Fruit fly (Drosophila melanogaster): ENCODE measurements around the gene disco-r.

The disco-r gene

dm6 chrX:16104738-16105426, 43.9 kb downstream of the disco-r start, which contains the start of the genes CG42353 and CG42354 (continued):
- TF ChIP-seq CG12659 (GFP tag; optimal IDR thresholded peaks at IDR 0.05), result peak; percentile 96
- TF ChIP-seq CG2199 (GFP tag; IDR thresholded peaks at IDR 0.05), result peak; percentile 84; the same call in 2 of the 3 replicates
- peak; percentile 89 for TF ChIP-seq CG3407 (GFP tag; optimal IDR thresholded peaks at IDR 0.05)
- peak; percentile 81 for TF ChIP-seq CG8290 (GFP tag; optimal IDR thresholded peaks at IDR 0.05)
- TF ChIP-seq CG8290 (tag; optimal IDR thresholded peaks at IDR 0.05), result peak; percentile 78 to 88
- TF ChIP-seq Trl (optimal IDR thresholded peaks at IDR 0.05), result no peak
- TF ChIP-seq Trl (GFP tag; optimal IDR thresholded peaks at IDR 0.05), result peak; percentile 46
- peak; percentile 94 for TF ChIP-seq CG10654 (GFP tag; optimal IDR thresholded peaks at IDR 0.05)
- TF ChIP-seq CG9609 (GFP tag; optimal IDR thresholded peaks at IDR 0.05), result peak; percentile 96
- peak; percentile 92 for TF ChIP-seq H15 (GFP tag; IDR thresholded peaks at IDR 0.05)
- TF ChIP-seq CG43689 (GFP tag; IDR thresholded peaks at IDR 0.05), result peak; percentile 71
- TF ChIP-seq Six4 (GFP tag; optimal IDR thresholded peaks at IDR 0.05), result peak; percentile 93
- TF ChIP-seq CG1233 (GFP tag; optimal IDR thresholded peaks at IDR 0.05), result peak; percentile 93
- peak; percentile 81 for TF ChIP-seq psq (GFP tag; optimal IDR thresholded peaks at IDR 0.05)
- peak; percentile 92 for TF ChIP-seq CG10366 (GFP tag; IDR thresholded peaks at IDR 0.05)
- peak; percentile 97 for TF ChIP-seq CG16815 (GFP tag; optimal IDR thresholded peaks at IDR 0.05)
- TF ChIP-seq twi (tag; optimal IDR thresholded peaks at IDR 0.05), result peak; percentile 94
- peak; percentile 92 for TF ChIP-seq CG17568 (GFP tag; optimal IDR thresholded peaks at IDR 0.05)
- peak; percentile 77 for TF ChIP-seq CG17612 (GFP tag; IDR thresholded peaks at IDR 0.05)
- peak; percentile 96 for TF ChIP-seq CG34422 (GFP tag; IDR thresholded peaks at IDR 0.05)
- peak; percentile 69 for TF ChIP-seq CG7928 (GFP tag; optimal IDR thresholded peaks at IDR 0.05)
- peak; percentile 93 for TF ChIP-seq CG12744 (GFP tag; optimal IDR thresholded peaks at IDR 0.05)
- TF ChIP-seq tup (GFP tag; optimal IDR thresholded peaks at IDR 0.05), result peak; percentile 92
- TF ChIP-seq CG7271 (tag; optimal IDR thresholded peaks at IDR 0.05), result peak; percentile 80
- TF ChIP-seq Pdp1 (GFP tag; optimal IDR thresholded peaks at IDR 0.05), result peak; percentile 54 to 77
- peak; percentile 98 for TF ChIP-seq CG12391 (tag; optimal IDR thresholded peaks at IDR 0.05)
- peak; percentile 95 for TF ChIP-seq Max (GFP tag; optimal IDR thresholded peaks at IDR 0.05)
- peak; percentile 70 to 95 for TF ChIP-seq eve (GFP tag; optimal IDR thresholded peaks at IDR 0.05)
- TF ChIP-seq chinmo (GFP tag; IDR thresholded peaks at IDR 0.05; ENCODE audit: partially characterized antibody), result peak; percentile 81; the same call in 2 of the 4 replicates
- TF ChIP-seq Doc3 (GFP tag; IDR thresholded peaks at IDR 0.05; ENCODE audit: partially characterized antibody), result no peak
- peak; percentile 95 for TF ChIP-seq CG15601 (tag; optimal IDR thresholded peaks at IDR 0.05)
- peak; percentile 65 for TF ChIP-seq Dip2 (GFP tag; IDR thresholded peaks at IDR 0.05)
- TF ChIP-seq CG2120 (GFP tag; optimal IDR thresholded peaks at IDR 0.05), result peak; percentile 96
- no peak for TF ChIP-seq CG1832 (GFP tag; optimal IDR thresholded peaks at IDR 0.05)
- peak; percentile 94 for TF ChIP-seq Jarid2 (GFP tag; optimal IDR thresholded peaks at IDR 0.05)
- no peak for TF ChIP-seq sna (GFP tag; IDR thresholded peaks at IDR 0.05; ENCODE audit: partially characterized antibody)
- peak; percentile 83 for TF ChIP-seq CG5180 (GFP tag; optimal IDR thresholded peaks at IDR 0.05)
- peak; percentile 46 for TF ChIP-seq gro (GFP tag; optimal IDR thresholded peaks at IDR 0.05)
- peak; percentile 90 for TF ChIP-seq Mrtf (GFP tag; IDR thresholded peaks at IDR 0.05)
- peak; percentile 18 for TF ChIP-seq CG14965 (GFP tag; optimal IDR thresholded peaks at IDR 0.05; ENCODE audit: borderline replicate concordance)
- TF ChIP-seq Bgb (GFP tag; IDR thresholded peaks at IDR 0.05; ENCODE audit: partially characterized antibody), result peak; percentile 63; the same call in 1 of the 2 replicates
- peak; percentile 96 for TF ChIP-seq nmo (GFP tag; optimal IDR thresholded peaks at IDR 0.05)
- peak; percentile 92 for TF ChIP-seq ken (GFP tag; IDR thresholded peaks at IDR 0.05)
- TF ChIP-seq zf30C (GFP tag; optimal IDR thresholded peaks at IDR 0.05), result peak; percentile 98
- peak; percentile 86 for TF ChIP-seq CG7987 (GFP tag; optimal IDR thresholded peaks at IDR 0.05)
- peak; percentile 98 for TF ChIP-seq CG30403 (GFP tag; optimal IDR thresholded peaks at IDR 0.05)
- TF ChIP-seq CG17359 (tag; optimal IDR thresholded peaks at IDR 0.05), result peak; percentile 96
- peak; percentile 97 for TF ChIP-seq Abd-B (GFP tag; optimal IDR thresholded peaks at IDR 0.05)
- peak; percentile 86 for TF ChIP-seq repo (GFP tag; optimal IDR thresholded peaks at IDR 0.05)

Measured in whole organism, embryonic.